Worm (Caenorhabditis elegans) whole organism, midembryonic: Measurements from ENCODE around the gene cox-10.

Experiments
- ref-1 ChIP-seq: fragments of 200-800 bp; sonication (Bioruptor generic); conservative IDR thresholded peaks from 2 replicates; pipeline ENCODE4 v1.3.6; 2022; ENCODE audit warnings: missing genetic modification reagents, missing genetic modification characterization, missing compliant biosample characterization
- tab-1 ChIP-seq: fragments of 200-800 bp; sonication (Bioruptor generic); IDR thresholded peaks from 2 replicates; pipeline ENCODE4 v1.3.6; 2022; ENCODE audit warnings: missing genetic modification characterization, missing compliant biosample characterization

ce11 chrII:12630888-12631287, 48.9 kb upstream of the cox-10 start, which contains the start of gene Y38E10A.34:
- TF ChIP-seq ref-1 (GFP tag; lab: Robert Waterston, UW) (no peak), tab-1 (GFP tag; lab: Robert Waterston, UW) (no peak)
